Worm (Caenorhabditis elegans): ENCODE results near the gene vps-33.1.

ce11 chrIII:8718592-8718991, 17.9 kb downstream of the vps-33.1 start:
- TF ChIP-seq skn-1 (tag; optimal IDR thresholded peaks at IDR 0.05) (no peak), ama-1 (optimal IDR thresholded peaks at IDR 0.05) (no peak), nhr-237 (tag; optimal IDR thresholded peaks at IDR 0.05) (no peak)

Measured in whole organism, L2 larva.